Worm (Caenorhabditis elegans): ENCODE data around the gene lips-11.

DNA sequence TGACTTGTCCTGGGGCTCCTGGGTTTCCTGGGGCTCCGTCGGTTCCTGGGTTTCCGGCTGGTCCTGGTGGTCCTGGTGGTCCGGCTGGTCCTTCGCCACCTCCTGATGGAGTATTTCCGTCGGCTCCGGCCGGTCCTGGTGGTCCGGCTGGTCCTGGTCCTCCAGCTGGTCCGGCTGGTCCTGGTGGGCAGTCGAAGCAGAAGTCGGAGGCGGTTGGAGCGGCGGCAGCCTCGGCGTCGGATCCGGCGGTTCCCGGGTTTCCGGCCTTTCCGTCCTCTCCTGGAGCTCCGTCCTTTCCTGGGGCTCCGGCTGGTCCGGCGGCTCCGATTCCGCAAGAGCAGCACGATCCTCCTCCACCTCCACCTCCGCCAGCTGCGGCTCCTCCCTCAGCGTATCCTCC, 5.5 kb downstream of the lips-11 start:
- TF ChIP-seq W03F9.2 (tag; optimal IDR thresholded peaks at IDR 0.05) (no peak), him-1 (tag; optimal IDR thresholded peaks at IDR 0.05) (no peak), dao-5 (tag; optimal IDR thresholded peaks at IDR 0.05) (no peak)

Measured in whole organism, L4/young adult.